Worm (Caenorhabditis elegans): ENCODE measurements around the gene F43C11.6.

DNA sequence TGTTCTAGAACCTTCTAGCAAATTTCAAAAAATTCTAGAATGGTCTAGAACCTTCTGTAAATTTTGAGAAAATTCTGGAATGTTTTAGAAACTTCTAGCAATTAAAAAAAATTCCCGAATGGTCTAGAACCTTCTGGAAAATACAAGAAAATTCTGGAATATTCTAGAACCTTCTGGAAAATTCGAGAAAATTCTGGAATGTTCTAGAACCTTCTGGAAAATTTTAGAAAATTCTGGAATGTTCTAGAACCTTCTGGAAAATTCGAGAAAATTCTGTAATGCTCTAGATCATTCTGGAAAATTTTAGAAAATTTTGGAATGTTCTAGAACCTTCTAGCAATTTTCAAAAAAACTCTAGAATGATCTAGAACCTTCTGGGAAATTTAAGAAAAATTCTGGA lies 11.8 kb upstream of the F43C11.6 start:
- TF ChIP-seq nhr-28 (tag; optimal IDR thresholded peaks at IDR 0.05): no peak
- TF ChIP-seq unc-62 (GFP tag; optimal IDR thresholded peaks at IDR 0.05 in 1 of 2): no peak
- no peak for TF ChIP-seq unc-62 (tag; optimal IDR thresholded peaks at IDR 0.05)
- TF ChIP-seq unc-39 (tag; optimal IDR thresholded peaks at IDR 0.05): no peak
- TF ChIP-seq Y75B8A.6 (GFP tag; IDR thresholded peaks at IDR 0.05): no peak
- TF ChIP-seq nhr-11 (tag; optimal IDR thresholded peaks at IDR 0.05): no peak
- TF ChIP-seq F26F4.8 (GFP tag; conservative IDR thresholded peaks at IDR 0.05): no peak
- TF ChIP-seq nhr-77 (tag; optimal IDR thresholded peaks at IDR 0.05): no peak
- no peak for TF ChIP-seq cey-2 (tag; optimal IDR thresholded peaks at IDR 0.05; ENCODE audit: borderline replicate concordance, insufficient read depth)
- no peak for TF ChIP-seq dmd-6 (GFP tag; IDR thresholded peaks at IDR 0.05)
- TF ChIP-seq F44E2.7 (GFP tag; IDR thresholded peaks at IDR 0.05): no peak
- no peak for TF ChIP-seq tra-1 (GFP tag; IDR thresholded peaks at IDR 0.05)

All from whole organism, L4 larva.